Fruit fly (Drosophila melanogaster) whole organism, prepupa: ENCODE data around the gene CG42537.
A peak's percentile ranks its signal among the peaks of the same experiment; 100 is the strongest.

Source experiments
- Blimp-1 ChIP-seq: fragments of 200-800 bp; sonication (Bioruptor generic); optimal IDR thresholded peaks from 3 replicates; lab custom pipeline; 2017; ENCODE audit warnings: missing biosample characterization, missing genetic modification characterization, mild to moderate bottlenecking, moderate library complexity, missing genetic modification reagents
- CG10631 ChIP-seq: fragments of 200-800 bp; sonication (Bioruptor generic); optimal IDR thresholded peaks from 2 replicates; lab custom pipeline; 2016; ENCODE audit warnings: missing biosample characterization, missing genetic modification characterization
- CG10669 ChIP-seq: fragments of 200-800 bp; sonication (Bioruptor generic); optimal IDR thresholded peaks from 3 replicates; lab custom pipeline; 2018; ENCODE audit warnings: missing biosample characterization, mild to moderate bottlenecking, missing genetic modification characterization, moderate library complexity
- CG11294 ChIP-seq: fragments of 200-800 bp; sonication (Bioruptor generic); IDR thresholded peaks from 2 replicates; pipeline ENCODE4 v1.3.6; 2022; ENCODE audit warnings: missing biosample characterization, missing genetic modification characterization
- CG11762 ChIP-seq: fragments of 200-800 bp; sonication (Bioruptor generic); optimal IDR thresholded peaks from 3 replicates; lab custom pipeline; 2016; ENCODE audit warnings: missing biosample characterization, missing genetic modification characterization; ENCODE audit not compliant: insufficient read depth
- CG11902 ChIP-seq: fragments of 200-800 bp; sonication (Bioruptor generic); optimal IDR thresholded peaks from 3 replicates; lab custom pipeline; 2016; ENCODE audit warnings: missing biosample characterization, missing genetic modification characterization
- CG15336 ChIP-seq: fragments of 200-800 bp; sonication (Bioruptor generic); IDR thresholded peaks from 2 replicates; pipeline ENCODE4 v1.3.6; 2022; ENCODE audit warnings: missing biosample characterization, missing genetic modification characterization
- CG1621 ChIP-seq: fragments of 200-800 bp; sonication (Bioruptor generic); optimal IDR thresholded peaks from 3 replicates; lab custom pipeline; 2018; ENCODE audit warnings: missing biosample characterization, mild to moderate bottlenecking, missing genetic modification characterization
- CG16779 ChIP-seq: fragments of 200-800 bp; sonication (Bioruptor generic); optimal IDR thresholded peaks from 3 replicates; lab custom pipeline; 2017; ENCODE audit warnings: missing biosample characterization, mild to moderate bottlenecking, missing genetic modification characterization
- CG3032 ChIP-seq: fragments of 200-800 bp; optimal IDR thresholded peaks from 2 replicates; lab custom pipeline; 2019; ENCODE audit warnings: missing biosample characterization, mild to moderate bottlenecking, missing genetic modification characterization, moderate library complexity
- CG32006 ChIP-seq: fragments of 200-800 bp; sonication (Bioruptor generic); optimal IDR thresholded peaks from 3 replicates; lab custom pipeline; 2017; ENCODE audit warnings: missing biosample characterization, mild to moderate bottlenecking, missing genetic modification characterization
- CG34406 ChIP-seq: fragments of 200-800 bp; sonication (Bioruptor generic); optimal IDR thresholded peaks from 3 replicates; lab custom pipeline; 2016; ENCODE audit warnings: missing biosample characterization, missing genetic modification characterization
- CG4318 ChIP-seq: fragments of 200-800 bp; sonication (Bioruptor generic); optimal IDR thresholded peaks from 3 replicates; lab custom pipeline; 2017; ENCODE audit warnings: missing biosample characterization, mild to moderate bottlenecking, missing genetic modification characterization
- CG6276 ChIP-seq: fragments of 200-800 bp; sonication (Bioruptor generic); optimal IDR thresholded peaks from 2 replicates; lab custom pipeline; 2017; ENCODE audit warnings: missing biosample characterization, mild to moderate bottlenecking, missing genetic modification characterization
- CG6808 ChIP-seq: fragments of 200-800 bp; sonication (Bioruptor generic); optimal IDR thresholded peaks from 3 replicates; lab custom pipeline; 2017; ENCODE audit warnings: missing biosample characterization, missing genetic modification characterization, mild to moderate bottlenecking, moderate library complexity, missing genetic modification reagents
- CG6854 ChIP-seq: fragments of 200-800 bp; sonication (Bioruptor generic); optimal IDR thresholded peaks from 2 replicates; lab custom pipeline; 2017; ENCODE audit warnings: missing biosample characterization, mild to moderate bottlenecking, missing genetic modification characterization
- CG8319 ChIP-seq: fragments of 200-800 bp; sonication (Bioruptor generic); optimal IDR thresholded peaks from 3 replicates; lab custom pipeline; 2016; ENCODE audit warnings: missing biosample characterization, missing genetic modification characterization
- CG8632 ChIP-seq: fragments of 200-800 bp; sonication (Bioruptor generic); optimal IDR thresholded peaks from 3 replicates; lab custom pipeline; 2016; ENCODE audit warnings: missing biosample characterization, missing genetic modification characterization
- CG9139 ChIP-seq: fragments of 200-800 bp; sonication (Bioruptor generic); optimal IDR thresholded peaks from 3 replicates; lab custom pipeline; 2017; ENCODE audit warnings: missing biosample characterization, mild to moderate bottlenecking, missing genetic modification characterization
- Eip75B ChIP-seq: fragments of 200-800 bp; sonication (Bioruptor generic); optimal IDR thresholded peaks from 3 replicates; lab custom pipeline; 2016; ENCODE audit warnings: missing biosample characterization, missing genetic modification characterization
- Eip78C ChIP-seq: fragments of 200-800 bp; sonication (Bioruptor generic); peaks from one replicate; lab custom pipeline; 2016; ENCODE audit warnings: missing biosample characterization, missing genetic modification characterization
- Eip93F ChIP-seq: fragments of 200-800 bp; sonication (Bioruptor generic); optimal IDR thresholded peaks from 2 replicates; lab custom pipeline; 2016; ENCODE audit warnings: missing biosample characterization, mild to moderate bottlenecking, missing genetic modification characterization
- Ets21C ChIP-seq: fragments of 200-800 bp; sonication (Bioruptor generic); optimal IDR thresholded peaks from 3 replicates; lab custom pipeline; 2016; ENCODE audit warnings: missing biosample characterization, missing genetic modification characterization
- Gug ChIP-seq: fragments of 200-800 bp; sonication (Bioruptor generic); IDR thresholded peaks from 2 replicates; pipeline ENCODE4 v1.3.6; 2022; ENCODE audit warnings: missing biosample characterization, missing genetic modification characterization
- Hr4 ChIP-seq: fragments of 200-800 bp; sonication (Bioruptor generic); optimal IDR thresholded peaks from 3 replicates; lab custom pipeline; 2016; ENCODE audit warnings: missing biosample characterization, missing genetic modification characterization
- Met ChIP-seq: fragments of 200-800 bp; sonication (Bioruptor generic); optimal IDR thresholded peaks from 3 replicates; lab custom pipeline; 2016; ENCODE audit warnings: missing biosample characterization, missing genetic modification characterization
- OdsH ChIP-seq: fragments of 200-800 bp; sonication (Bioruptor generic); optimal IDR thresholded peaks from 3 replicates; lab custom pipeline; 2016; ENCODE audit warnings: missing biosample characterization, missing genetic modification characterization
- Sox14 ChIP-seq: fragments of 200-800 bp; sonication (Bioruptor generic); optimal IDR thresholded peaks from 3 replicates; lab custom pipeline; 2016; ENCODE audit warnings: missing biosample characterization, missing genetic modification characterization
- Sox15 ChIP-seq: fragments of 200-800 bp; sonication (Bioruptor generic); optimal IDR thresholded peaks from 3 replicates; lab custom pipeline; 2016; ENCODE audit warnings: missing biosample characterization, missing genetic modification characterization
- achi ChIP-seq: fragments of 200-800 bp; sonication (Bioruptor generic); optimal IDR thresholded peaks from 3 replicates; lab custom pipeline; 2016; ENCODE audit warnings: missing biosample characterization, missing genetic modification characterization
- acj6 ChIP-seq: fragments of 200-800 bp; sonication (Bioruptor generic); optimal IDR thresholded peaks from 3 replicates; lab custom pipeline; 2016; ENCODE audit warnings: missing biosample characterization, missing genetic modification characterization
- cyc ChIP-seq: fragments of 200-800 bp; sonication (Bioruptor generic); optimal IDR thresholded peaks from 3 replicates; lab custom pipeline; 2016; ENCODE audit warnings: missing biosample characterization, missing genetic modification characterization
- dac ChIP-seq: fragments of 200-800 bp; sonication (Bioruptor generic); optimal IDR thresholded peaks from 2 replicates; lab custom pipeline; 2017; ENCODE audit warnings: missing biosample characterization, mild to moderate bottlenecking, missing genetic modification characterization
- dsx ChIP-seq: fragments of 200-800 bp; optimal IDR thresholded peaks from 3 replicates; lab custom pipeline; 2019; ENCODE audit warnings: missing biosample characterization, mild to moderate bottlenecking, missing genetic modification characterization, moderate library complexity; ENCODE audit not compliant: poor library complexity, severe bottlenecking
- eg ChIP-seq: fragments of 200-800 bp; sonication (Bioruptor generic); IDR thresholded peaks from 3 replicates; pipeline ENCODE4 v1.3.6; 2022; ENCODE audit warnings: missing biosample characterization, missing genetic modification characterization
- esn ChIP-seq: fragments of 200-800 bp; sonication (Bioruptor generic); optimal IDR thresholded peaks from 2 replicates; lab custom pipeline; 2016; ENCODE audit warnings: missing biosample characterization, mild to moderate bottlenecking, missing genetic modification characterization, moderate library complexity
- fd59A ChIP-seq: fragments of 200-800 bp; sonication (Bioruptor generic); optimal IDR thresholded peaks from 2 replicates; lab custom pipeline; 2017; ENCODE audit warnings: missing biosample characterization, mild to moderate bottlenecking, missing genetic modification characterization, missing genetic modification reagents
- fd85E ChIP-seq: fragments of 200-800 bp; sonication (Bioruptor generic); optimal IDR thresholded peaks from 3 replicates; lab custom pipeline; 2016; ENCODE audit warnings: missing biosample characterization, missing genetic modification characterization
- fkh ChIP-seq: fragments of 200-800 bp; sonication (Bioruptor generic); optimal IDR thresholded peaks from 3 replicates; lab custom pipeline; 2017; ENCODE audit warnings: missing biosample characterization, mild to moderate bottlenecking, missing genetic modification characterization, moderate library complexity
- lz ChIP-seq: fragments of 200-800 bp; sonication (Bioruptor generic); optimal IDR thresholded peaks from 3 replicates; lab custom pipeline; 2016; ENCODE audit warnings: missing biosample characterization, missing genetic modification characterization
- net ChIP-seq: fragments of 200-800 bp; sonication (Bioruptor generic); optimal IDR thresholded peaks from 3 replicates; lab custom pipeline; 2016; ENCODE audit warnings: missing biosample characterization, missing genetic modification characterization
- spab ChIP-seq: fragments of 200-800 bp; sonication (Bioruptor generic); optimal IDR thresholded peaks from 2 replicates; lab custom pipeline; 2017; ENCODE audit warnings: missing biosample characterization, mild to moderate bottlenecking, missing genetic modification characterization, missing genetic modification reagents
- svp ChIP-seq: fragments of 200-800 bp; sonication (Bioruptor generic); peaks from one replicate; lab custom pipeline; 2016; ENCODE audit warnings: missing biosample characterization, missing genetic modification characterization
- topi ChIP-seq: fragments of 200-800 bp; sonication (Bioruptor generic); optimal IDR thresholded peaks from 3 replicates; lab custom pipeline; 2016; ENCODE audit warnings: missing biosample characterization, missing genetic modification characterization
- vri ChIP-seq: fragments of 200-800 bp; sonication (Bioruptor generic); optimal IDR thresholded peaks from 3 replicates; lab custom pipeline; 2016; ENCODE audit warnings: missing biosample characterization, mild to moderate bottlenecking, missing genetic modification characterization

CG42537 gene

dm6 chr3R:6414439-6415344, 37.1 kb downstream of the CG42537 start (continued):
- TF ChIP-seq Eip78C (GFP tag; lab: Kevin White, UChicago) (peak; percentile 53), Eip75B (no peak), Blimp-1 (no peak), dsx (GFP tag; lab: Kevin White, UChicago) (peak; percentile 8), achi (GFP tag; lab: Kevin White, UChicago) (peak; percentile 24), CG32006 (GFP tag; lab: Kevin White, UChicago) (peak; percentile 62), vri (GFP tag; lab: Kevin White, UChicago) (no peak), CG9139 (GFP tag; lab: Kevin White, UChicago) (no peak), svp (GFP tag; lab: Kevin White, UChicago) (peak; percentile 6), CG16779 (tag; lab: Kevin White, UChicago) (no peak), lz (no peak), CG6808 (GFP tag; lab: Kevin White, UChicago) (no peak), CG6276 (GFP tag; lab: Kevin White, UChicago) (no peak), Ets21C (GFP tag; lab: Kevin White, UChicago) (no peak), CG1621 (no peak), CG34406 (GFP tag; lab: Kevin White, UChicago) (no peak), CG4318 (GFP tag; lab: Kevin White, UChicago) (no peak), CG8319 (GFP tag; lab: Kevin White, UChicago) (no peak), fd59A (GFP tag; lab: Kevin White, UChicago) (no peak), CG11762 (GFP tag; lab: Kevin White, UChicago) (no peak), CG6854 (GFP tag; lab: Kevin White, UChicago) (no peak), OdsH (GFP tag; lab: Kevin White, UChicago) (peak; percentile 39), net (GFP tag; lab: Kevin White, UChicago) (peak; percentile 19), dac (GFP tag; lab: Kevin White, UChicago) (no peak), CG15336 (peak; percentile 47; the same call in 1 of the 2 replicates), CG8632 (no peak), CG11902 (GFP tag; lab: Kevin White, UChicago) (no peak), Sox14 (GFP tag; lab: Kevin White, UChicago) (no peak)

- TF ChIP-seq svp (GFP tag; lab: Kevin White, UChicago) = peak; percentile 73
- peak; percentile 57 for TF ChIP-seq cyc (GFP tag; lab: Kevin White, UChicago)
- TF ChIP-seq Met (GFP tag; lab: Kevin White, UChicago) = peak; percentile 40
- peak; percentile 27 for TF ChIP-seq CG3032 (tag; lab: Kevin White, UChicago)
- TF ChIP-seq spab (GFP tag; lab: Kevin White, UChicago) = no peak
- peak; percentile 20 for TF ChIP-seq Eip75B
- TF ChIP-seq CG8632 = peak; percentile 2
- TF ChIP-seq CG11294 (GFP tag; lab: Robert Waterston, UW) = 0 out of 2 replicates have a peak, but pooled peaks have one; percentile 17
- TF ChIP-seq CG16779 (tag; lab: Kevin White, UChicago) = no peak
- TF ChIP-seq lz = peak; percentile 56
- TF ChIP-seq Gug = no peak
- TF ChIP-seq OdsH (GFP tag; lab: Kevin White, UChicago) = peak; percentile 46
- no peak for TF ChIP-seq CG6854 (GFP tag; lab: Kevin White, UChicago)
- peak; percentile 44 for TF ChIP-seq Hr4
- peak; percentile 31 for TF ChIP-seq CG10669
- TF ChIP-seq CG4318 (GFP tag; lab: Kevin White, UChicago) = peak; percentile 10
- TF ChIP-seq CG10631 (GFP tag; lab: Kevin White, UChicago) = peak; percentile 14
- TF ChIP-seq fd85E = no peak
- peak; percentile 60 for TF ChIP-seq eg (GFP tag; lab: Robert Waterston, UW)
- no peak for TF ChIP-seq Eip93F (GFP tag; lab: Kevin White, UChicago)
- TF ChIP-seq dac (GFP tag; lab: Kevin White, UChicago) = no peak
- TF ChIP-seq achi (GFP tag; lab: Kevin White, UChicago) = peak; percentile 41
- no peak for TF ChIP-seq CG9139 (GFP tag; lab: Kevin White, UChicago)
- TF ChIP-seq topi (GFP tag; lab: Kevin White, UChicago) = peak; percentile 41
- peak; percentile 18 for TF ChIP-seq Sox15 (GFP tag; lab: Kevin White, UChicago)
- TF ChIP-seq Sox14 (GFP tag; lab: Kevin White, UChicago) = peak; percentile 37
- TF ChIP-seq acj6 (GFP tag; lab: Kevin White, UChicago) = peak; percentile 20
- TF ChIP-seq fkh (GFP tag; lab: Kevin White, UChicago) = peak; percentile 2
- peak; percentile 34 for TF ChIP-seq Ets21C (GFP tag; lab: Kevin White, UChicago)
- TF ChIP-seq CG11902 (GFP tag; lab: Kevin White, UChicago) = peak; percentile 14
- peak; percentile 37 for TF ChIP-seq CG6276 (GFP tag; lab: Kevin White, UChicago)
- peak; percentile 38 for TF ChIP-seq vri (GFP tag; lab: Kevin White, UChicago)
- TF ChIP-seq CG8319 (GFP tag; lab: Kevin White, UChicago) = no peak
- peak; percentile 47 for TF ChIP-seq esn (GFP tag; lab: Kevin White, UChicago)
- peak; percentile 89 for TF ChIP-seq Eip78C (GFP tag; lab: Kevin White, UChicago)
- TF ChIP-seq CG1621 = peak; percentile 47
These were observed 38.6 kb downstream of the CG42537 start for dm6 chr3R:6416242-6416641.
